Worm (Caenorhabditis elegans): ENCODE measurements around the gene unc-98.

DNA sequence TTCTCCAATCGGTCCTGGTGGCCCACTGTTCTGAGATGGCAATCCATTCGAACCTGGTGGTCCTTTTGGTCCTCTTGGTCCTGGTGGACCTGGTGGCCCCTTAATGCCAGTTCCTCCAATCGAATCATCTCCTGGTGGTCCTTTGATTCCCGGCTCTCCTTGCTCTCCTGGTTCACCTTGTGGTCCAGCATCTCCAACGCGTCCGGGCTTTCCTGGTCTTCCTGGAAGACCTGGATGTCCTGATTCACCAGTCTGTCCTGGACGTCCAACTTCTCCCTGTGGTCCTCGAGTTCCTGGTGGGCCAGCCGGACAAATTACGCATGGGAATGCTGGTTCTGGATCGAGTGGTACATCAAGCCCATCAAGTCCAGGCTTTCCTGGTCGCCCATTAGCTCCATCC, 36.5 kb downstream of the unc-98 start:
- TF ChIP-seq blmp-1 (tag; optimal IDR thresholded peaks at IDR 0.05) (no peak), ceh-43 (GFP tag; optimal IDR thresholded peaks at IDR 0.05) (no peak), pha-4 (tag; optimal IDR thresholded peaks at IDR 0.05) (no peak), elt-3 (tag; optimal IDR thresholded peaks at IDR 0.05) (no peak), snpc-4 (tag; optimal IDR thresholded peaks at IDR 0.05) (no peak), unc-39 (tag; optimal IDR thresholded peaks at IDR 0.05) (no peak)
